In the genomic region with DNA sequence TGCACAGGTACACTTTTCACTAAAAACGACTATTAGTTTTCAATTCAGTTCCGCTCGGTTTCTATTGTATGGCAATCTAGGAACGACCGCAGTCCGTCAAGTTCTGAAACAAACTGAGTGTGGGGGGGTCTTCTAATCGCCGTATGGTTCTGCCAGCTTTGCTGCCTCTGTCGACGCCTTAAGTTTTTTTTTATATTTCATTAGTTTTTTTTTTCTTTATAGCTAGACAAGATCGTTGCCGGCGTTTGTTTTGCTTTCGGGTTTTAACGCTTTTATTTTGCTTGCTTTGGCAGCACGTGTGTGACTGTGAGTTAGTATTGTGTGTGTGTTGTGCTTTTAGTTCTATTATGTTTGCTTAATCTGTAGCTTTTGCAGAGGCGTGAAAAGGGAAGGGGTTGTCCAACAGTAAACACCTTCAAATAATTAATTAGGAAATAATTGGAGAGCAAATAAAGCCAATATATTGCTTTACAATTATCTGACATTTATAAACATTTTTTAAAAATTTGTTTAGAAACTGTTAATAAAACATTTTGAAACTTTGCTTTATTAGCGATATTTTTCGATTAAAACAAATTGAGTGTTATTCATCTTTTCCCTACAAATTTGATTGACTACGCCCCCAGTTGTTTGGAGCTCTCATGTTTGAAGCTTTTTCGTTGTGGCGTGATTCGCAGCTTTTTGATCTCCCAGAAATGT, we compare ENCODE assay signal across 5 fruit fly cellular contexts.
TF ChIP-seq lines count a peak whose summit lies in the region.

Gene Acsf2, minus strand, starts transcription at position 116 of the 699 bp plus-strand sequence.

TF ChIP-seq in whole organism, adult, 20 proteins besides CTCF, POLR2A, EP300 and RAD21 (continued from another document):
- peak; percentile 94 for TF ChIP-seq pad (GFP tag; optimal IDR thresholded peaks at IDR 0.05; lab: Kevin White, UChicago)
- TF ChIP-seq CG5204 (GFP tag; optimal IDR thresholded peaks at IDR 0.05; lab: Kevin White, UChicago) = peak; percentile 98
- peak; percentile 97 for TF ChIP-seq CG1620 (GFP tag; optimal IDR thresholded peaks at IDR 0.05; lab: Kevin White, UChicago)
- TF ChIP-seq cic (GFP tag; optimal IDR thresholded peaks at IDR 0.05; lab: Kevin White, UChicago) = peak; percentile 92

TF ChIP-seq in whole organism, embryonic, 481 proteins besides CTCF, POLR2A, EP300 and RAD21 (continued from another document and continues in another):
- peak; percentile 76; the same call in 1 of the 4 replicates for TF ChIP-seq chinmo (GFP tag; IDR thresholded peaks at IDR 0.05; lab: Robert Waterston, UW; ENCODE audit: partially characterized antibody)
- TF ChIP-seq cas (GFP tag; IDR thresholded peaks at IDR 0.05; lab: Robert Waterston, UW) = peak; percentile 95
- TF ChIP-seq CG13424 (tag; optimal IDR thresholded peaks at IDR 0.05; lab: Kevin White, UChicago) = peak; percentile 97
- TF ChIP-seq CG13296 (GFP tag; optimal IDR thresholded peaks at IDR 0.05; lab: Kevin White, UChicago) = peak; percentile 98
- TF ChIP-seq da (GFP tag; optimal IDR thresholded peaks at IDR 0.05; lab: Kevin White, UChicago) = peak; percentile 79
- TF ChIP-seq CG15073 (GFP tag; optimal IDR thresholded peaks at IDR 0.05; lab: Kevin White, UChicago) = peak; percentile 27
- peak; percentile 86 for TF ChIP-seq H15 (GFP tag; IDR thresholded peaks at IDR 0.05; lab: Robert Waterston, UW)
- TF ChIP-seq CoRest (tag; optimal IDR thresholded peaks at IDR 0.05; lab: Kevin White, UChicago) = peak; percentile 98
- peak; percentile 97 for TF ChIP-seq gro (GFP tag; optimal IDR thresholded peaks at IDR 0.05; lab: Kevin White, UChicago)
- peak; percentile 99 for TF ChIP-seq Meics (GFP tag; optimal IDR thresholded peaks at IDR 0.05; lab: Kevin White, UChicago)
- peak; percentile 95 for TF ChIP-seq scrt (GFP tag; optimal IDR thresholded peaks at IDR 0.05; lab: Kevin White, UChicago)
- TF ChIP-seq aop (GFP tag; IDR thresholded peaks at IDR 0.05; lab: Robert Waterston, UW) = no peak
- TF ChIP-seq CG7745 (tag; optimal IDR thresholded peaks at IDR 0.05; lab: Kevin White, UChicago) = no peak
- TF ChIP-seq klu (GFP tag; IDR thresholded peaks at IDR 0.05; lab: Robert Waterston, UW) = peak; percentile 98
- TF ChIP-seq Fer3 (tag; optimal IDR thresholded peaks at IDR 0.05; lab: Kevin White, UChicago) = peak; percentile 98
- peak; percentile 96 for TF ChIP-seq Adf1 (GFP tag; IDR thresholded peaks at IDR 0.05; lab: Robert Waterston, UW)
- peak; percentile 95 for TF ChIP-seq CG6689 (GFP tag; IDR thresholded peaks at IDR 0.05; lab: Robert Waterston, UW)
- TF ChIP-seq Atf6 (GFP tag; IDR thresholded peaks at IDR 0.05; lab: Robert Waterston, UW) = peak; percentile 99
- TF ChIP-seq CG30020 (tag; optimal IDR thresholded peaks at IDR 0.05; lab: Kevin White, UChicago) = no peak
- peak; percentile 86 for TF ChIP-seq dm (GFP tag; optimal IDR thresholded peaks at IDR 0.05; lab: Kevin White, UChicago)
- TF ChIP-seq MESR4 (GFP tag; optimal IDR thresholded peaks at IDR 0.05; lab: Kevin White, UChicago) = peak; percentile 14
- TF ChIP-seq CG12391 (tag; optimal IDR thresholded peaks at IDR 0.05; lab: Kevin White, UChicago) = peak; percentile 95
- peak; percentile 93 for TF ChIP-seq GATAe (GFP tag; conservative IDR thresholded peaks at IDR 0.05; lab: Robert Waterston, UW)
- peak; percentile 34 for TF ChIP-seq cg (GFP tag; optimal IDR thresholded peaks at IDR 0.05; lab: Kevin White, UChicago)
- TF ChIP-seq Fer2 (tag; optimal IDR thresholded peaks at IDR 0.05; lab: Kevin White, UChicago) = peak; percentile 98
- peak; percentile 95 for TF ChIP-seq ham (GFP tag; IDR thresholded peaks at IDR 0.05; lab: Robert Waterston, UW)
- peak; percentile 81 for TF ChIP-seq CG6654 (GFP tag; optimal IDR thresholded peaks at IDR 0.05; lab: Kevin White, UChicago)
- no peak for TF ChIP-seq inv (GFP tag; IDR thresholded peaks at IDR 0.05; lab: Robert Waterston, UW; ENCODE audit: partially characterized antibody)
- peak; percentile 99 for TF ChIP-seq fd3F (GFP tag; optimal IDR thresholded peaks at IDR 0.05; lab: Kevin White, UChicago)

TF ChIP-seq in whole organism, prepupa, 60 proteins besides CTCF, POLR2A, EP300 and RAD21 (continued from another document and continues in another):
- TF ChIP-seq CG11762 (GFP tag; optimal IDR thresholded peaks at IDR 0.05; lab: Kevin White, UChicago; ENCODE audit: insufficient read depth) (peak; percentile 30), cyc (GFP tag; optimal IDR thresholded peaks at IDR 0.05; lab: Kevin White, UChicago) (peak; percentile 57), CG6276 (GFP tag; optimal IDR thresholded peaks at IDR 0.05; lab: Kevin White, UChicago) (peak; percentile 90), ss (GFP tag; optimal IDR thresholded peaks at IDR 0.05; lab: Kevin White, UChicago) (no peak), fd59A (GFP tag; optimal IDR thresholded peaks at IDR 0.05; lab: Kevin White, UChicago) (no peak), svp (GFP tag; lab: Kevin White, UChicago) (peak; percentile 81), CG32006 (GFP tag; optimal IDR thresholded peaks at IDR 0.05; lab: Kevin White, UChicago) (peak; percentile 89), CG6808 (GFP tag; optimal IDR thresholded peaks at IDR 0.05; lab: Kevin White, UChicago) (no peak), CG7368 (GFP tag; optimal IDR thresholded peaks at IDR 0.05; lab: Kevin White, UChicago) (peak; percentile 36), CG8319 (GFP tag; optimal IDR thresholded peaks at IDR 0.05; lab: Kevin White, UChicago) (peak; percentile 5), CG6163 (GFP tag; IDR thresholded peaks at IDR 0.05; lab: Robert Waterston, UW) (peak; percentile 84), fkh (GFP tag; optimal IDR thresholded peaks at IDR 0.05; lab: Kevin White, UChicago) (peak; percentile 95), vri (GFP tag; optimal IDR thresholded peaks at IDR 0.05; lab: Kevin White, UChicago) (peak; percentile 57), Ets21C (GFP tag; optimal IDR thresholded peaks at IDR 0.05; lab: Kevin White, UChicago) (peak; percentile 36), CG34406 (GFP tag; optimal IDR thresholded peaks at IDR 0.05; lab: Kevin White, UChicago) (peak; percentile 34), CG8632 (GFP tag; optimal IDR thresholded peaks at IDR 0.05; lab: Kevin White, UChicago) (peak; percentile 35), CG11294 (GFP tag; IDR thresholded peaks at IDR 0.05; lab: Robert Waterston, UW) (peak; percentile 97), CG16779 (tag; optimal IDR thresholded peaks at IDR 0.05; lab: Kevin White, UChicago) (peak; percentile 63), Met (GFP tag; optimal IDR thresholded peaks at IDR 0.05; lab: Kevin White, UChicago) (peak; percentile 39), Sox15 (GFP tag; optimal IDR thresholded peaks at IDR 0.05; lab: Kevin White, UChicago) (peak; percentile 24), achi (GFP tag; optimal IDR thresholded peaks at IDR 0.05; lab: Kevin White, UChicago) (peak; percentile 65), lz (GFP tag; optimal IDR thresholded peaks at IDR 0.05; lab: Kevin White, UChicago) (peak; percentile 68), OdsH (GFP tag; optimal IDR thresholded peaks at IDR 0.05; lab: Kevin White, UChicago) (peak; percentile 80), CG10631 (GFP tag; optimal IDR thresholded peaks at IDR 0.05; lab: Kevin White, UChicago) (peak; percentile 42), CG4318 (GFP tag; optimal IDR thresholded peaks at IDR 0.05; lab: Kevin White, UChicago) (peak; percentile 72), Eip78C (GFP tag; lab: Kevin White, UChicago) (peak; percentile 90), Hr39 (GFP tag; optimal IDR thresholded peaks at IDR 0.05; lab: Kevin White, UChicago) (peak; percentile 64), fd85E (GFP tag; optimal IDR thresholded peaks at IDR 0.05; lab: Kevin White, UChicago) (no peak), Gug (GFP tag; IDR thresholded peaks at IDR 0.05; lab: Robert Waterston, UW) (peak; percentile 95), Blimp-1 (GFP tag; optimal IDR thresholded peaks at IDR 0.05; lab: Kevin White, UChicago) (no peak), CG10669 (GFP tag; optimal IDR thresholded peaks at IDR 0.05; lab: Kevin White, UChicago) (peak; percentile 9)

TF ChIP-seq in whole organism, pupa, 21 proteins besides CTCF, POLR2A, EP300 and RAD21 (continued from another document):
- TF ChIP-seq CG13204 (GFP tag; optimal IDR thresholded peaks at IDR 0.05; lab: Kevin White, UChicago) (no peak), CG9948 (tag; optimal IDR thresholded peaks at IDR 0.05; lab: Kevin White, UChicago) (peak; percentile 36)

TF ChIP-seq in whole organism, wandering third instar larva, 38 proteins besides CTCF, POLR2A, EP300 and RAD21 (continued from another document):
- TF ChIP-seq sv (GFP tag; optimal IDR thresholded peaks at IDR 0.05; lab: Kevin White, UChicago) (peak; percentile 93), GATAd (GFP tag; optimal IDR thresholded peaks at IDR 0.05; lab: Kevin White, UChicago) (peak; percentile 69), Hr83 (GFP tag; optimal IDR thresholded peaks at IDR 0.05; lab: Kevin White, UChicago; ENCODE audit: poor library complexity, severe bottlenecking) (no peak), HLH106 (tag; optimal IDR thresholded peaks at IDR 0.05; lab: Kevin White, UChicago) (peak; percentile 93), Abd-B (GFP tag; optimal IDR thresholded peaks at IDR 0.05; lab: Kevin White, UChicago) (no peak), rgr (GFP tag; optimal IDR thresholded peaks at IDR 0.05; lab: Kevin White, UChicago) (peak; percentile 92), usp (GFP tag; optimal IDR thresholded peaks at IDR 0.05; lab: Kevin White, UChicago) (no peak), Hnf4 (GFP tag; optimal IDR thresholded peaks at IDR 0.05; lab: Kevin White, UChicago) (peak; percentile 77), Dif (GFP tag; optimal IDR thresholded peaks at IDR 0.05; lab: Kevin White, UChicago; ENCODE audit: partially characterized antibody) (no peak), h (GFP tag; optimal IDR thresholded peaks at IDR 0.05; lab: Kevin White, UChicago) (peak; percentile 93), brk (GFP tag; optimal IDR thresholded peaks at IDR 0.05; lab: Kevin White, UChicago) (peak; percentile 53), Vsx2 (GFP tag; optimal IDR thresholded peaks at IDR 0.05; lab: Kevin White, UChicago; ENCODE audit: partially characterized antibody) (no peak), Mio (GFP tag; optimal IDR thresholded peaks at IDR 0.05; lab: Kevin White, UChicago) (no peak), Myc (optimal IDR thresholded peaks at IDR 0.05; lab: Kevin White, UChicago) (no peak), psq (GFP tag; optimal IDR thresholded peaks at IDR 0.05; lab: Kevin White, UChicago) (peak; percentile 82), CG32264 (GFP tag; optimal IDR thresholded peaks at IDR 0.05; lab: Kevin White, UChicago) (peak; percentile 32), Dfd (GFP tag; optimal IDR thresholded peaks at IDR 0.05; lab: Kevin White, UChicago) (peak; percentile 68), tai (GFP tag; optimal IDR thresholded peaks at IDR 0.05; lab: Kevin White, UChicago) (peak; percentile 54)
